Fruit fly (Drosophila melanogaster): ENCODE measurements around the gene CG32022.
A peak's percentile ranks its signal among the peaks of the same experiment; 100 is the strongest.

Gene CG32022

dm6 chr3L:8683773-8684172 lies 37.3 kb downstream of the CG32022 start (continued):
- TF ChIP-seq Usf (GFP tag; optimal IDR thresholded peaks at IDR 0.05) (no peak), NC2α (GFP tag; optimal IDR thresholded peaks at IDR 0.05) (no peak), CG2199 (GFP tag; IDR thresholded peaks at IDR 0.05) (no peak), CG15479 (GFP tag; optimal IDR thresholded peaks at IDR 0.05) (no peak), Sin3A (optimal IDR thresholded peaks at IDR 0.05) (no peak), CG9797 (GFP tag; optimal IDR thresholded peaks at IDR 0.05) (no peak), CG3281 (GFP tag; optimal IDR thresholded peaks at IDR 0.05) (peak; percentile 31), HLHmδ (GFP tag; optimal IDR thresholded peaks at IDR 0.05) (no peak), MESR4 (GFP tag; optimal IDR thresholded peaks at IDR 0.05) (no peak), CG4404 (GFP tag; IDR thresholded peaks at IDR 0.05) (no peak), CG17912 (GFP tag; optimal IDR thresholded peaks at IDR 0.05) (peak; percentile 28), CG32772 (GFP tag; IDR thresholded peaks at IDR 0.05) (no peak), CG6854 (GFP tag; optimal IDR thresholded peaks at IDR 0.05) (no peak), ac (GFP tag; optimal IDR thresholded peaks at IDR 0.05) (no peak), Meics (GFP tag; optimal IDR thresholded peaks at IDR 0.05) (no peak), CG11247 (GFP tag; IDR thresholded peaks at IDR 0.05) (no peak), CG4730 (GFP tag; IDR thresholded peaks at IDR 0.05) (no peak), sens (GFP tag) (no peak), CG10431 (GFP tag; optimal IDR thresholded peaks at IDR 0.05) (no peak), stwl (tag; optimal IDR thresholded peaks at IDR 0.05) (no peak), CG2889 (GFP tag; IDR thresholded peaks at IDR 0.05) (no peak), Kr (GFP tag; optimal IDR thresholded peaks at IDR 0.05) (no peak), Eip74EF (GFP tag; optimal IDR thresholded peaks at IDR 0.05) (no peak), onecut (GFP tag; IDR thresholded peaks at IDR 0.05) (no peak), chm (GFP tag; IDR thresholded peaks at IDR 0.05) (no peak), tio (GFP tag; optimal IDR thresholded peaks at IDR 0.05) (no peak), HLH54F (GFP tag; optimal IDR thresholded peaks at IDR 0.05) (no peak), Aef1 (GFP tag; IDR thresholded peaks at IDR 0.05) (no peak), CG6813 (GFP tag; optimal IDR thresholded peaks at IDR 0.05) (peak; percentile 52), CG42726 (GFP tag; IDR thresholded peaks at IDR 0.05; ENCODE audit: partially characterized antibody) (no peak), CG10366 (GFP tag; IDR thresholded peaks at IDR 0.05) (no peak; the same call in 1 of the 2 replicates), CG3065 (GFP tag; optimal IDR thresholded peaks at IDR 0.05) (no peak), psq (GFP tag; optimal IDR thresholded peaks at IDR 0.05) (no peak), CG3995 (GFP tag; optimal IDR thresholded peaks at IDR 0.05) (no peak), CG3847 (GFP tag; IDR thresholded peaks at IDR 0.05) (no peak), tap (tag; optimal IDR thresholded peaks at IDR 0.05) (no peak), CG4328 (GFP tag; optimal IDR thresholded peaks at IDR 0.05) (peak; percentile 56), ttk (GFP tag; IDR thresholded peaks at IDR 0.05) (no peak), Nf-YB (GFP tag; optimal IDR thresholded peaks at IDR 0.05) (no peak), eve (GFP tag; optimal IDR thresholded peaks at IDR 0.05) (no peak), ems (GFP tag; optimal IDR thresholded peaks at IDR 0.05) (no peak), Poxn (GFP tag; IDR thresholded peaks at IDR 0.05) (no peak), p53 (GFP tag; optimal IDR thresholded peaks at IDR 0.05) (no peak), C15 (GFP tag; IDR thresholded peaks at IDR 0.05) (no peak), bsh (GFP tag; optimal IDR thresholded peaks at IDR 0.05) (no peak), crp (GFP tag; optimal IDR thresholded peaks at IDR 0.05) (no peak), sc (optimal IDR thresholded peaks at IDR 0.05) (no peak), sc (GFP tag; optimal IDR thresholded peaks at IDR 0.05) (no peak), gem (tag; optimal IDR thresholded peaks at IDR 0.05) (no peak), sob (GFP tag; IDR thresholded peaks at IDR 0.05) (0 out of 2 replicates have a peak, but pooled peaks have one; percentile 35), CG18011 (GFP tag; optimal IDR thresholded peaks at IDR 0.05) (no peak), chn (GFP tag; optimal IDR thresholded peaks at IDR 0.05) (no peak), CG17186 (GFP tag; optimal IDR thresholded peaks at IDR 0.05) (no peak)
